Worm (Caenorhabditis elegans) whole organism, midembryonic: ENCODE measurements around the gene ech-1.1.

Experiments
- T22C8.4 ChIP-seq: fragments of 200-800 bp; sonication (Bioruptor generic); IDR thresholded peaks from 2 replicates; pipeline ENCODE4 v1.3.6; 2022; ENCODE audit warnings: missing genetic modification characterization, missing compliant biosample characterization
- cog-1 ChIP-seq: sonication (generic microtip); optimal IDR thresholded peaks from 2 replicates; lab custom pipeline; 2016; ENCODE audit warnings: missing genetic modification characterization, missing compliant biosample characterization
- flt-1 ChIP-seq: fragments of 200-800 bp; sonication (Bioruptor generic); IDR thresholded peaks from 2 replicates; pipeline ENCODE4 v1.3.6; 2022; ENCODE audit warnings: missing genetic modification characterization, missing compliant biosample characterization
- klf-2 ChIP-seq: fragments of 200-800 bp; sonication (Bioruptor generic); conservative IDR thresholded peaks from 2 replicates; pipeline ENCODE4 v1.3.6; 2022; ENCODE audit warnings: missing genetic modification reagents, missing genetic modification characterization, missing compliant biosample characterization
- med-1 ChIP-seq: sonication (generic microtip); optimal IDR thresholded peaks from 2 replicates; lab custom pipeline; 2017; ENCODE audit warnings: missing genetic modification characterization, mild to moderate bottlenecking, missing compliant biosample characterization, antibody characterized with exemption, missing genetic modification reagents; ENCODE audit not compliant: insufficient read depth
- ref-1 ChIP-seq: fragments of 200-800 bp; sonication (Bioruptor generic); conservative IDR thresholded peaks from 2 replicates; pipeline ENCODE4 v1.3.6; 2022; ENCODE audit warnings: missing genetic modification reagents, missing genetic modification characterization, missing compliant biosample characterization
- tab-1 ChIP-seq: fragments of 200-800 bp; sonication (Bioruptor generic); IDR thresholded peaks from 2 replicates; pipeline ENCODE4 v1.3.6; 2022; ENCODE audit warnings: missing genetic modification characterization, missing compliant biosample characterization
- ztf-23 ChIP-seq: fragments of 200-800 bp; sonication (Bioruptor generic); IDR thresholded peaks from 2 replicates; pipeline ENCODE4 v1.3.6; 2022; ENCODE audit warnings: missing genetic modification reagents, missing genetic modification characterization, missing compliant biosample characterization
- ztf-29 ChIP-seq: fragments of 200-800 bp; sonication (Bioruptor generic); IDR thresholded peaks from 2 replicates; pipeline ENCODE4 v1.3.6; 2022; ENCODE audit warnings: missing genetic modification reagents, missing genetic modification characterization, missing compliant biosample characterization

ech-1.1 gene

ce11 chrV:15367770-15368169, 6.5 kb upstream of the ech-1.1 start:
- no peak for TF ChIP-seq cog-1 (tag; lab: Kevin White, UChicago)
- TF ChIP-seq ztf-23 (GFP tag; lab: Robert Waterston, UW): no peak
- TF ChIP-seq ztf-29 (GFP tag; lab: Robert Waterston, UW): no peak
- TF ChIP-seq ref-1 (GFP tag; lab: Robert Waterston, UW): no peak
- no peak for TF ChIP-seq tab-1 (GFP tag; lab: Robert Waterston, UW)
- no peak for TF ChIP-seq klf-2
- no peak for TF ChIP-seq flt-1 (GFP tag; lab: Robert Waterston, UW)
- TF ChIP-seq T22C8.4 (GFP tag; lab: Robert Waterston, UW): no peak
- TF ChIP-seq med-1 (GFP tag; lab: Kevin White, UChicago): no peak

- TF ChIP-seq ztf-29 (GFP tag; lab: Robert Waterston, UW) (no peak), ref-1 (GFP tag; lab: Robert Waterston, UW) (no peak), klf-2 (no peak), med-1 (GFP tag; lab: Kevin White, UChicago) (no peak), tab-1 (GFP tag; lab: Robert Waterston, UW) (no peak), T22C8.4 (GFP tag; lab: Robert Waterston, UW) (no peak), ztf-23 (GFP tag; lab: Robert Waterston, UW) (no peak), cog-1 (tag; lab: Kevin White, UChicago) (no peak), flt-1 (GFP tag; lab: Robert Waterston, UW) (no peak)
Measured at ce11 chrV:15354648-15355047, 6.7 kb downstream of the ech-1.1 start, which contains the start of gene C29F3.7. C29F3.7 (plus strand) TSS chrV:15354901.

ce11 chrV:15352376-15352775, 8.9 kb downstream of the ech-1.1 start, which contains the start of gene srx-58:
srx-58 (plus strand) TSS chrV:15352676.
- TF ChIP-seq ztf-29 (GFP tag; lab: Robert Waterston, UW) (no peak), cog-1 (tag; lab: Kevin White, UChicago) (no peak), flt-1 (GFP tag; lab: Robert Waterston, UW) (no peak)

ce11 chrV:15350615-15351014, 10.7 kb downstream of the ech-1.1 start, which contains the start of gene clec-231:
clec-231 (minus strand) TSS chrV:15350715.
- TF ChIP-seq ztf-29 (GFP tag; lab: Robert Waterston, UW) (no peak), T22C8.4 (GFP tag; lab: Robert Waterston, UW) (no peak), ref-1 (GFP tag; lab: Robert Waterston, UW) (no peak), ztf-23 (GFP tag; lab: Robert Waterston, UW) (no peak), tab-1 (GFP tag; lab: Robert Waterston, UW) (no peak), med-1 (GFP tag; lab: Kevin White, UChicago) (no peak), cog-1 (tag; lab: Kevin White, UChicago) (no peak), flt-1 (GFP tag; lab: Robert Waterston, UW) (no peak), klf-2 (no peak)

ce11 chrV:15349044-15349443, 12.3 kb downstream of the ech-1.1 start, which contains the start of gene clec-230:
clec-230 (minus strand) TSS chrV:15349144.
- TF ChIP-seq cog-1 (tag; lab: Kevin White, UChicago): no peak

- no peak for TF ChIP-seq flt-1 (GFP tag; lab: Robert Waterston, UW)
- no peak for TF ChIP-seq med-1 (GFP tag; lab: Kevin White, UChicago)
- TF ChIP-seq ztf-23 (GFP tag; lab: Robert Waterston, UW): no peak
- no peak for TF ChIP-seq T22C8.4 (GFP tag; lab: Robert Waterston, UW)
- TF ChIP-seq ztf-29 (GFP tag; lab: Robert Waterston, UW): no peak
- TF ChIP-seq klf-2: no peak
Measured at ce11 chrV:15347292-15347691, 14.0 kb downstream of the ech-1.1 start, which contains the start of gene C29F3.3. C29F3.3 (minus strand) TSS chrV:15347392.

DNA sequence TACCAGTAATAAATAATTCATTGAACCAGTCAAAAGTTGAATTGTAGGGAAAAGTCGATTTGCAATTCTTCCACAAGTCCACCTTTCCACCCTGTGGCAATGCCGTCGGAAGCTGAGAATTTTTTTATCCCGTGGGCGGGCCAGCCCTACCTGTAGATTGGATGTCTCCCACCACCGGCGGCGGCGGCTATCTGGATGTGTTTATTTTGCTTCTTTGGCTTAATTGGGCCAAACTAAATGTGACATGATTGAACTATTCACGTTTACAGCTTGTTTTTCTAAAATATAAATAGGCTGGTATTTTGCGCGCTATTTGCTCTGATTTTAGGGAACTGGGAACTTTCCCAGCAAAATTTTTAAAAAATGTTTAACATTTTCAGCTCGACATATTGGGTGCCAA, 16.8 kb downstream of the ech-1.1 start, which contains the start of gene wrt-8:
Gene wrt-8 (minus strand): TSS at position 101 of the 400 bp plus-strand sequence.
- TF ChIP-seq klf-2 (no peak), cog-1 (tag; lab: Kevin White, UChicago) (no peak), med-1 (GFP tag; lab: Kevin White, UChicago) (no peak), ztf-23 (GFP tag; lab: Robert Waterston, UW) (no peak), tab-1 (GFP tag; lab: Robert Waterston, UW) (no peak), T22C8.4 (GFP tag; lab: Robert Waterston, UW) (no peak), ztf-29 (GFP tag; lab: Robert Waterston, UW) (no peak)

- TF ChIP-seq flt-1 (GFP tag; lab: Robert Waterston, UW): no peak
- TF ChIP-seq med-1 (GFP tag; lab: Kevin White, UChicago): no peak
- no peak for TF ChIP-seq T22C8.4 (GFP tag; lab: Robert Waterston, UW)
- no peak for TF ChIP-seq cog-1 (tag; lab: Kevin White, UChicago)
- no peak for TF ChIP-seq ref-1 (GFP tag; lab: Robert Waterston, UW)
- TF ChIP-seq tab-1 (GFP tag; lab: Robert Waterston, UW): no peak
- TF ChIP-seq ztf-23 (GFP tag; lab: Robert Waterston, UW): no peak
- TF ChIP-seq ztf-29 (GFP tag; lab: Robert Waterston, UW): no peak
- TF ChIP-seq klf-2: no peak
Measured at ce11 chrV:15341404-15341803, 19.9 kb downstream of the ech-1.1 start, which contains the start of gene clec-229. clec-229 (minus strand) TSS chrV:15341504.

- TF ChIP-seq tab-1 (GFP tag; lab: Robert Waterston, UW): no peak
- TF ChIP-seq klf-2: no peak
- no peak for TF ChIP-seq flt-1 (GFP tag; lab: Robert Waterston, UW)
- TF ChIP-seq cog-1 (tag; lab: Kevin White, UChicago): no peak
- TF ChIP-seq ztf-23 (GFP tag; lab: Robert Waterston, UW): no peak
- no peak for TF ChIP-seq ref-1 (GFP tag; lab: Robert Waterston, UW)
- TF ChIP-seq T22C8.4 (GFP tag; lab: Robert Waterston, UW): no peak
Measured at ce11 chrV:15339363-15339762, 21.9 kb downstream of the ech-1.1 start, which contains the start of gene clec-228. clec-228 (minus strand) TSS chrV:15339463.

DNA sequence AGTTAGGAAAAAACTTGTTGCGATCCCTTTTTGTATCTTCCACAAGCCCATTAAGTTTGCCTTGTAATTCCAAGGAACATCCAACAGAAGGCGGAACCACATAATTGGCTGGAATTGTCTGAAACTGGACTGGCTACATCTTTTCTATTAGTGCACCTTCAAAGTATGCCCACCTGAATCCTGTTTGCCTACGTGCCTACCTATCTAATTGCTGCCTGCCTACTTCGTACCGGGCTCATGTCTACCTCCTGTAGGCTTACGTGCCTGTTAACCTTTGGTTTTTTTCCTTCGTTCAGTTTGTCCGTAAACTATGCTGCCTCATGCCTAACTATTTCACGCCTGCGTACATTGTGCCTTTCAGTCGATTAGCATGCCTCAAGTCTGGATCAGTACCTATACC, 23.9 kb downstream of the ech-1.1 start, which contains the start of gene wrt-7:
Gene wrt-7 (minus strand): TSS at position 101 of the 400 bp plus-strand sequence.
- no peak for TF ChIP-seq klf-2
